Worm (Caenorhabditis elegans) whole organism, L3 larva: Measurements from ENCODE around the gene eral-1.

Source experiments
- nfya-1 ChIP-seq: sonication (generic microtip); optimal IDR thresholded peaks from 2 replicates; lab custom pipeline; 2017; ENCODE audit warnings: missing genetic modification characterization, mild to moderate bottlenecking, missing compliant biosample characterization, antibody characterized with exemption, moderate library complexity; ENCODE audit not compliant: insufficient read depth
- snpc-4 ChIP-seq: fragments of 150-350 bp; optimal IDR thresholded peaks from 2 replicates; lab custom pipeline; 2014; ENCODE audit warnings: missing biosample characterization, missing genetic modification characterization
- zag-1 ChIP-seq: fragments of 150-350 bp; optimal IDR thresholded peaks from 2 replicates; lab custom pipeline; 2014; ENCODE audit warnings: missing biosample characterization, missing genetic modification characterization

- no peak for TF ChIP-seq snpc-4
- no peak for TF ChIP-seq nfya-1
- TF ChIP-seq zag-1 (tag; lab: Kevin White, UChicago): no peak
Observed at ce11 chrII:9625930-9626329, 36.4 kb upstream of the eral-1 start.
